Fruit fly (Drosophila melanogaster): Measurements from ENCODE around the gene santa-maria.

Gene santa-maria

DNA sequence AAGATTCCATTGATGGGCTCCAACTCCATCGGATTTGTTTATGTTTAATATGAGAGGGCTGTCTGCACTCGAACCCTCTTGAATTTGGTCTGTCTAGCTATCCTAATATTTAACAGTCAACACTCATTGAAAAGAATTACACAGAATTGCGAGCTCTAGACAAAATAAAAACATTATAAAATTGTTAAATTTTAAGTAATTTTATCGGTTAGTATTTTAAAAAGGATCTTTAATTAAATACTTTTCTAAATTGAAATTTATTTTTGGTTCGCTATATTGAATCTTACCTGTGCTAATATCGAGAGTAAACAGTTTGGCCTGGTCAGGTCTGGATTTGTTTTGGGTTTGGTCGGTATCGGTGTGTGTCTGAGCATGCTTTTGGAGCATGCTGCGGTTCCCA, 49.4 kb downstream of the santa-maria start (continued):
- peak; percentile 45 for TF ChIP-seq zen (tag; optimal IDR thresholded peaks at IDR 0.05)
- TF ChIP-seq CG9817 (tag; optimal IDR thresholded peaks at IDR 0.05) = peak; percentile 85
- peak; percentile 54 for TF ChIP-seq HmgZ (tag; optimal IDR thresholded peaks at IDR 0.05)
- TF ChIP-seq E2f1 (GFP tag; IDR thresholded peaks at IDR 0.05) = peak; percentile 64
- TF ChIP-seq Tbp (GFP tag; optimal IDR thresholded peaks at IDR 0.05) = no peak
- TF ChIP-seq br (optimal IDR thresholded peaks at IDR 0.05) = no peak
- TF ChIP-seq Hr51 (GFP tag; optimal IDR thresholded peaks at IDR 0.05) = peak in 1 of 2 experiments; percentile 88
- peak; percentile 40 to 42 for TF ChIP-seq chif (GFP tag; optimal IDR thresholded peaks at IDR 0.05)
- TF ChIP-seq Asciz (GFP tag; optimal IDR thresholded peaks at IDR 0.05) = peak; percentile 56
- no peak for TF ChIP-seq CG14965 (GFP tag; optimal IDR thresholded peaks at IDR 0.05; ENCODE audit: borderline replicate concordance)
- peak; percentile 71; the same call in 1 of the 2 replicates for TF ChIP-seq CG32772 (GFP tag; IDR thresholded peaks at IDR 0.05)
- no peak for TF ChIP-seq CG8478 (optimal IDR thresholded peaks at IDR 0.05)
- no peak for TF ChIP-seq zf30C (GFP tag; optimal IDR thresholded peaks at IDR 0.05)
- TF ChIP-seq Sin3A (optimal IDR thresholded peaks at IDR 0.05) = no peak
- TF ChIP-seq danr (GFP tag; IDR thresholded peaks at IDR 0.05) = no peak
- TF ChIP-seq Rx (GFP tag; IDR thresholded peaks at IDR 0.05) = no peak
- TF ChIP-seq dati (GFP tag; IDR thresholded peaks at IDR 0.05) = peak; percentile 59
- TF ChIP-seq kah (GFP tag; optimal IDR thresholded peaks at IDR 0.05) = peak; percentile 8
- peak; percentile 87 for TF ChIP-seq dysf (GFP tag; IDR thresholded peaks at IDR 0.05)
- peak; percentile 60 for TF ChIP-seq cwo (GFP tag; optimal IDR thresholded peaks at IDR 0.05)
- TF ChIP-seq CG30020 (tag; optimal IDR thresholded peaks at IDR 0.05) = peak; percentile 12
- TF ChIP-seq H15 (GFP tag; IDR thresholded peaks at IDR 0.05) = peak; percentile 66
- TF ChIP-seq B-H1 (GFP tag; IDR thresholded peaks at IDR 0.05) = peak; percentile 59; the same call in 2 of the 3 replicates
- TF ChIP-seq Vsx1 (GFP tag; optimal IDR thresholded peaks at IDR 0.05) = peak; percentile 4
- TF ChIP-seq CG1832 (GFP tag; optimal IDR thresholded peaks at IDR 0.05) = no peak
- TF ChIP-seq scrt (GFP tag; optimal IDR thresholded peaks at IDR 0.05) = peak; percentile 49
- TF ChIP-seq CG9876 (GFP tag; optimal IDR thresholded peaks at IDR 0.05) = no peak
- TF ChIP-seq CG3726 (GFP tag; IDR thresholded peaks at IDR 0.05) = no peak
- TF ChIP-seq CG6254 (GFP tag; optimal IDR thresholded peaks at IDR 0.05) = peak; percentile 16
- peak; percentile 33 for TF ChIP-seq run (tag; optimal IDR thresholded peaks at IDR 0.05)
- TF ChIP-seq Deaf1 (tag; optimal IDR thresholded peaks at IDR 0.05) = peak; percentile 63
- TF ChIP-seq Lim3 (GFP tag; IDR thresholded peaks at IDR 0.05) = peak; percentile 35; the same call in 1 of the 2 replicates
- TF ChIP-seq zfh2 (GFP tag; optimal IDR thresholded peaks at IDR 0.05) = peak; percentile 35
- no peak for TF ChIP-seq usp (GFP tag; optimal IDR thresholded peaks at IDR 0.05)
- peak; percentile 72; the same call in 1 of the 2 replicates for TF ChIP-seq CG14014 (GFP tag; IDR thresholded peaks at IDR 0.05)
- TF ChIP-seq Dref (GFP tag; IDR thresholded peaks at IDR 0.05) = no peak
- peak; percentile 85 for TF ChIP-seq CoRest (tag; optimal IDR thresholded peaks at IDR 0.05)
- TF ChIP-seq trh (GFP tag; optimal IDR thresholded peaks at IDR 0.05) = peak; percentile 20
- TF ChIP-seq CG15696 (tag; optimal IDR thresholded peaks at IDR 0.05) = peak; percentile 61
- peak; percentile 32; the same call in 1 of the 2 replicates for TF ChIP-seq CG10321 (GFP tag; IDR thresholded peaks at IDR 0.05)
- TF ChIP-seq CG11696 (GFP tag; IDR thresholded peaks at IDR 0.05) = peak; percentile 66; the same call in 1 of the 2 replicates
- TF ChIP-seq Camta (GFP tag; optimal IDR thresholded peaks at IDR 0.05) = peak; percentile 16
- peak; percentile 87 for TF ChIP-seq Rfx (GFP tag; IDR thresholded peaks at IDR 0.05)
- peak; percentile 76; the same call in 2 of the 3 replicates for TF ChIP-seq CG11456 (GFP tag; IDR thresholded peaks at IDR 0.05)
- TF ChIP-seq CG3407 (GFP tag; optimal IDR thresholded peaks at IDR 0.05) = peak; percentile 16
- peak; percentile 29 for TF ChIP-seq CG12942 (GFP tag; optimal IDR thresholded peaks at IDR 0.05)
- no peak for TF ChIP-seq ems (GFP tag; optimal IDR thresholded peaks at IDR 0.05)
- no peak for TF ChIP-seq Mes4 (GFP tag; optimal IDR thresholded peaks at IDR 0.05)
- no peak for TF ChIP-seq ERR (GFP tag; optimal IDR thresholded peaks at IDR 0.05)
- TF ChIP-seq Taf1 (GFP tag; IDR thresholded peaks at IDR 0.05) = peak; percentile 66; the same call in 1 of the 2 replicates
- no peak for TF ChIP-seq Atf-2 (GFP tag; optimal IDR thresholded peaks at IDR 0.05)
- no peak for TF ChIP-seq CG2202 (tag; optimal IDR thresholded peaks at IDR 0.05)
- TF ChIP-seq CG7928 (GFP tag; optimal IDR thresholded peaks at IDR 0.05) = peak; percentile 12
